Worm (Caenorhabditis elegans): ENCODE data around the gene cex-1.

DNA sequence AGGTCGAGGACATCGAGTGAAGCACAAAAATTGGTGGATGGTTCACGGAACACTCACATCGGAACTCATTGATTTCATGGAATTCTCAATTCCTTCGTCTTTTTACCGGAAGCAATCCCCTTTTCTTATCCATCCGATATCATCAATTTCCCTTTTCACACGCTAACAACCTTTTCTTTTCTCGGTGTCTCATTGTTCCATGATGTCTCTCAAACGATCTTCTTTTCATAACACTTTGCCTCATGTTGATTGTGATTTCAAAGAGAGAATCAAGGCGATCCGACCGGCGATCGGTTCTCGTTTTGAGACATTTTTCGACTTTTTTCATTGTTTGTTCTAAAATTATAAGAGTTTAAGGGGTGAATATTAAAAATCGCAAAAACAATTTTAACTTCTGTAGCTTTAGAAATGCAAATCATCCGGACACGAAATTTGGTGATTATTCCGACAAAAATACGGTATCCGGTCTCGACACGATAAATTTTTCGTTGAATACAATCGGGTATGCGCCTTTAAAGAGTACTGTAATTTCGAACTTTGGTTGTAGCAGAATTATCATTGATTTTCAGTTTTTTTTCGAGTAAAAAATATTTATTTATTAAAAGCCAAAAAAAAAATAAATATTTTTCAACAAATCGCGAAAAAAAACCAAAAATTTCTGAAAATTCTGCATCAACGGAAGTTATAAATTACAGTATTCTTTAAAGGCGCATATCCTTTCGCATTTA lies 11.4 kb downstream of the cex-1 start:
- TF ChIP-seq tab-1 (GFP tag; IDR thresholded peaks at IDR 0.05) (no peak), cog-1 (tag; optimal IDR thresholded peaks at IDR 0.05) (no peak), ref-1 (GFP tag; conservative IDR thresholded peaks at IDR 0.05) (no peak)
